Worm (Caenorhabditis elegans): ENCODE results near the gene pax-1.
A peak's percentile ranks its signal among the peaks of the same experiment; 100 is the strongest.

pax-1 gene

ce11 chrV:8201229-8201858 lies 23.4 kb upstream of the pax-1 start, which contains the start of gene cri-2:
Gene cri-2, plus strand, starts transcription at chrV:8201808.
- no peak for TF ChIP-seq pha-4 (tag; optimal IDR thresholded peaks at IDR 0.05)
- TF ChIP-seq unc-62 (GFP tag; optimal IDR thresholded peaks at IDR 0.05), result peak; percentile 68

ce11 chrV:8203085-8203643 lies 21.6 kb upstream of the pax-1 start, which contains the start of gene cest-17:
Gene cest-17, plus strand, starts transcription at chrV:8203332.
- TF ChIP-seq lin-32 (GFP tag; optimal IDR thresholded peaks at IDR 0.05) (no peak), nhr-2 (tag; optimal IDR thresholded peaks at IDR 0.05) (peak; percentile 0), lin-13 (tag; optimal IDR thresholded peaks at IDR 0.05) (no peak), zip-8 (tag; optimal IDR thresholded peaks at IDR 0.05) (no peak), ceh-83 (GFP tag; optimal IDR thresholded peaks at IDR 0.05) (no peak), pha-4 (tag; optimal IDR thresholded peaks at IDR 0.05) (peak; percentile 6), mab-5 (tag; optimal IDR thresholded peaks at IDR 0.05) (no peak), flh-1 (GFP tag; optimal IDR thresholded peaks at IDR 0.05) (no peak), lsy-2 (tag; optimal IDR thresholded peaks at IDR 0.05) (no peak), nhr-28 (tag; optimal IDR thresholded peaks at IDR 0.05) (no peak), cnd-1 (tag; optimal IDR thresholded peaks at IDR 0.05) (no peak), sem-2 (GFP tag; optimal IDR thresholded peaks at IDR 0.05) (no peak), blmp-1 (tag; optimal IDR thresholded peaks at IDR 0.05) (no peak), nhr-12 (tag; optimal IDR thresholded peaks at IDR 0.05) (no peak), unc-62 (GFP tag; optimal IDR thresholded peaks at IDR 0.05) (no peak), nhr-237 (tag; optimal IDR thresholded peaks at IDR 0.05) (no peak), tbx-8 (GFP tag; optimal IDR thresholded peaks at IDR 0.05) (no peak)

- TF ChIP-seq zip-8 (tag; optimal IDR thresholded peaks at IDR 0.05), result peak; percentile 67
- TF ChIP-seq ceh-39 (tag; optimal IDR thresholded peaks at IDR 0.05), result no peak
These were observed 17.8 kb upstream of the pax-1 start, which contains the start of gene timp-1 for ce11 chrV:8206931-8207330. Gene timp-1, plus strand, starts transcription at chrV:8207235.

- TF ChIP-seq mls-2 (tag; optimal IDR thresholded peaks at IDR 0.05), result no peak
- TF ChIP-seq sptf-1 (tag; optimal IDR thresholded peaks at IDR 0.05), result no peak
- no peak for TF ChIP-seq elt-1 (tag; optimal IDR thresholded peaks at IDR 0.05; ENCODE audit: borderline replicate concordance, insufficient read depth)
- no peak for TF ChIP-seq ceh-39 (tag; optimal IDR thresholded peaks at IDR 0.05)
- no peak for TF ChIP-seq unc-62 (GFP tag; optimal IDR thresholded peaks at IDR 0.05)
- no peak for TF ChIP-seq ceh-43 (GFP tag; optimal IDR thresholded peaks at IDR 0.05)
- TF ChIP-seq unc-39 (tag; optimal IDR thresholded peaks at IDR 0.05), result no peak
- no peak for TF ChIP-seq nhr-76 (tag; optimal IDR thresholded peaks at IDR 0.05)
These were observed 14.2 kb upstream of the pax-1 start for ce11 chrV:8210527-8210926.

ce11 chrV:8211993-8212392 lies 12.7 kb upstream of the pax-1 start:
- no peak for TF ChIP-seq unc-39 (tag; optimal IDR thresholded peaks at IDR 0.05)
- TF ChIP-seq mls-2 (tag; optimal IDR thresholded peaks at IDR 0.05), result no peak
- no peak for TF ChIP-seq ceh-83 (GFP tag; optimal IDR thresholded peaks at IDR 0.05)

ce11 chrV:8212816-8213215 lies 11.9 kb upstream of the pax-1 start:
- TF ChIP-seq lsy-2 (tag; optimal IDR thresholded peaks at IDR 0.05) (no peak), mab-5 (tag; optimal IDR thresholded peaks at IDR 0.05) (no peak), sptf-1 (tag; optimal IDR thresholded peaks at IDR 0.05) (no peak), drap-1 (GFP tag; optimal IDR thresholded peaks at IDR 0.05) (no peak)

- TF ChIP-seq ceh-39 (tag; optimal IDR thresholded peaks at IDR 0.05) (no peak), unc-39 (tag; optimal IDR thresholded peaks at IDR 0.05) (no peak), mep-1 (tag; optimal IDR thresholded peaks at IDR 0.05) (no peak), cnd-1 (tag; optimal IDR thresholded peaks at IDR 0.05) (no peak), nhr-12 (tag; optimal IDR thresholded peaks at IDR 0.05) (no peak), nhr-28 (tag; optimal IDR thresholded peaks at IDR 0.05) (no peak), M03D4.4 (tag; optimal IDR thresholded peaks at IDR 0.05) (no peak), sptf-1 (tag; optimal IDR thresholded peaks at IDR 0.05) (no peak), zip-8 (tag; optimal IDR thresholded peaks at IDR 0.05) (no peak)
These were observed 10.9 kb upstream of the pax-1 start, which contains the start of gene K07C11.7 for ce11 chrV:8213868-8214267. Gene K07C11.7, minus strand, starts transcription at chrV:8213968.
